Fruit fly (Drosophila melanogaster) whole organism, wandering third instar larva: ENCODE measurements around the gene knk.

ENCODE experiments used
- CrebA ChIP-seq: fragments of 200-800 bp; sonication (Bioruptor generic); optimal IDR thresholded peaks from 2 replicates; lab custom pipeline; 2016; ENCODE audit warnings: missing biosample characterization, mild to moderate bottlenecking, missing genetic modification characterization, borderline replicate concordance
- Dif ChIP-seq: fragments of 200-275, 200-300 bp; sonication (Bioruptor generic); optimal IDR thresholded peaks from 2 replicates; lab custom pipeline; 2018; ENCODE audit warnings: missing biosample characterization, missing genetic modification characterization; ENCODE audit not compliant: partially characterized antibody
- Hr78 ChIP-seq: fragments of >200 bp; optimal IDR thresholded peaks from 2 replicates; lab custom pipeline; 2017; ENCODE audit warnings: missing biosample characterization, missing genetic modification characterization
- lola ChIP-seq: fragments of >200 bp; optimal IDR thresholded peaks from 2 replicates; lab custom pipeline; 2017; ENCODE audit warnings: missing biosample characterization, missing genetic modification characterization
- pan ChIP-seq: fragments of >200 bp; optimal IDR thresholded peaks from 2 replicates; lab custom pipeline; 2017

DNA sequence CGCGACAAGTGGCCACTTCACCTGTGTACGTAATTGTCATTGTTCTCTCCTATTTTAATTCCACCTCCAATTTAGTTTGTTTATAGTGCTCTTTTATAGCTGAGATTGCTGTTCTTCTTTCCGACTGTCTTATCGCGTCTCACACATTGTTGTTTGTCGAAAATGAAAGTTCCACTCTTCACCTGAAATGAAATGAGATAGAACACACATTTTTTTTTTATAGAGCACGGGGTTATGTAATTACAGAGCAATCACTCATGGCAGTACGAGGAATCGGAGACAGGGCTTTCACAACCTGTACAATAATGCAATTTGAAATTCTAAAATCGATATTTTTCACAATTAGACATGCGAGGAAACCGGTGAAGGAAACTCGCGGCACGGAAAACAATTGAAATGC lies 41.8 kb upstream of the knk start:
- no peak for TF ChIP-seq lola (GFP tag; lab: Kevin White, UChicago)
- no peak for TF ChIP-seq CrebA
- TF ChIP-seq pan (lab: Kevin White, UChicago), result no peak
- no peak for TF ChIP-seq Hr78 (GFP tag; lab: Kevin White, UChicago)
- TF ChIP-seq Dif (GFP tag; lab: Kevin White, UChicago), result no peak
